Worm (Caenorhabditis elegans): Measurements from ENCODE around the gene F13E6.1.

- no peak for TF ChIP-seq nhr-11 (tag; optimal IDR thresholded peaks at IDR 0.05)
- TF ChIP-seq ceh-82 (tag; optimal IDR thresholded peaks at IDR 0.05): no peak
- no peak for TF ChIP-seq zag-1 (tag; optimal IDR thresholded peaks at IDR 0.05)
- TF ChIP-seq ama-1 (optimal IDR thresholded peaks at IDR 0.05): peak; percentile 1
- TF ChIP-seq elt-3 (tag; optimal IDR thresholded peaks at IDR 0.05): no peak
- TF ChIP-seq sem-4 (tag; optimal IDR thresholded peaks at IDR 0.05): peak; percentile 71
Observed at ce11 chrX:10684533-10684932, 7.6 kb upstream of the F13E6.1 start.

Data from whole organism, L2 larva.